Fruit fly (Drosophila melanogaster) whole organism, adult: ENCODE data around the gene CG1138.

Experiments
- CG7045 ChIP-seq: fragments of 200-800 bp; sonication (Bioruptor generic); optimal IDR thresholded peaks from 2 replicates; lab custom pipeline; 2017; ENCODE audit warnings: missing biosample characterization, mild to moderate bottlenecking, missing genetic modification characterization
- Hr96 ChIP-seq: fragments of 200-800 bp; sonication (Bioruptor generic); optimal IDR thresholded peaks from 2 replicates; lab custom pipeline; 2016; ENCODE audit warnings: missing biosample characterization, missing genetic modification characterization

dm6 chr3R:6644334-6644733 is 46.5 kb upstream of the CG1138 start, which contains the start of gene Ass:
- TF ChIP-seq Hr96 (GFP tag; lab: Kevin White, UChicago) (no peak), CG7045 (GFP tag; lab: Kevin White, UChicago) (no peak)
